Fruit fly (Drosophila melanogaster) whole organism, adult: ENCODE data around the gene CG11865.
"Not testable (repeated sequence)": the region's sequence is repeated elsewhere in the genome, so short reads cannot be mapped to it uniquely, and the experiment has no call there.

Source experiments
- CG1620 ChIP-seq: fragments of 200-800 bp; sonication (Bioruptor generic); optimal IDR thresholded peaks from 2 replicates; lab custom pipeline; 2016; ENCODE audit warnings: missing biosample characterization, missing genetic modification characterization
- CG7101 ChIP-seq: fragments of 200-800 bp; sonication (Bioruptor generic); optimal IDR thresholded peaks from 2 replicates; lab custom pipeline; 2018; ENCODE audit warnings: missing biosample characterization, mild to moderate bottlenecking, missing genetic modification characterization, moderate library complexity
- Crg-1 ChIP-seq: fragments of 200-800 bp; sonication (Bioruptor generic); optimal IDR thresholded peaks from 2 replicates; lab custom pipeline; 2016; ENCODE audit warnings: missing biosample characterization, missing genetic modification characterization
- cic ChIP-seq: fragments of 200-800 bp; sonication (Bioruptor generic); optimal IDR thresholded peaks from 2 replicates; lab custom pipeline; 2017; ENCODE audit warnings: missing biosample characterization, mild to moderate bottlenecking, missing genetic modification characterization, moderate library complexity
- pad ChIP-seq: fragments of 200-800 bp; sonication (Bioruptor generic); optimal IDR thresholded peaks from 3 replicates; lab custom pipeline; 2017; ENCODE audit warnings: missing biosample characterization, missing genetic modification characterization, mild to moderate bottlenecking, moderate library complexity, missing genetic modification reagents
- toe ChIP-seq: fragments of 200-800 bp; sonication (Bioruptor generic); optimal IDR thresholded peaks from 2 replicates; lab custom pipeline; 2016; ENCODE audit warnings: missing biosample characterization, missing genetic modification characterization

- not testable (repeated sequence) for TF ChIP-seq cic (GFP tag; lab: Kevin White, UChicago); CG1620 (GFP tag; lab: Kevin White, UChicago); Crg-1 (GFP tag; lab: Kevin White, UChicago); pad (GFP tag; lab: Kevin White, UChicago); CG7101 (tag; lab: Kevin White, UChicago); toe (GFP tag; lab: Kevin White, UChicago)
Observed at dm6 chr2L:15659374-15659773, 42.6 kb downstream of the CG11865 start, which contains the start of gene CG44141.
